Worm (Caenorhabditis elegans) whole organism, L4 larva: ENCODE data around the gene chil-22.

Experiments used
- F10B5.3 ChIP-seq: sonication (generic microtip); optimal IDR thresholded peaks from 2 replicates; lab custom pipeline; 2016; ENCODE audit warnings: mild to moderate bottlenecking, missing genetic modification characterization, missing compliant biosample characterization
- F44E2.7 ChIP-seq: fragments of 200-800 bp; sonication (Bioruptor generic); IDR thresholded peaks from 2 replicates; pipeline ENCODE4 v2.1.2; 2022; ENCODE audit warnings: missing genetic modification characterization, missing compliant biosample characterization
- T20F7.1 ChIP-seq: fragments of 200-800 bp; sonication (Bioruptor generic); optimal IDR thresholded peaks from 2 replicates; lab custom pipeline; 2018; ENCODE audit warnings: mild to moderate bottlenecking, missing genetic modification characterization, missing compliant biosample characterization
- T26A8.4 ChIP-seq: fragments of 200-800 bp; sonication (Bioruptor generic); IDR thresholded peaks from 2 replicates; pipeline ENCODE4 v1.3.6; 2022; ENCODE audit warnings: missing genetic modification characterization, missing compliant biosample characterization
- ZK337.2 ChIP-seq: fragments of 200-800 bp; sonication (Bioruptor generic); IDR thresholded peaks from 2 replicates; pipeline ENCODE4 v1.3.6; 2022; ENCODE audit warnings: missing genetic modification reagents, missing genetic modification characterization, missing compliant biosample characterization
- ZK546.5 ChIP-seq, 2 experiments: sonication (generic microtip); optimal IDR thresholded peaks; 2 replicates each; lab custom pipeline; 2017; ENCODE audit warnings: missing biosample characterization in 2 of 2, missing genetic modification characterization in 2 of 2
- aly-2 ChIP-seq: sonication (generic microtip); optimal IDR thresholded peaks from 2 replicates; lab custom pipeline; 2018; ENCODE audit warnings: missing biosample characterization, missing genetic modification characterization
- arid-1 ChIP-seq: fragments of 200-800 bp; sonication (Bioruptor generic); conservative IDR thresholded peaks from 2 replicates; pipeline ENCODE4 v1.3.6; 2022; ENCODE audit warnings: missing genetic modification reagents, missing genetic modification characterization, missing compliant biosample characterization
- ceh-20 ChIP-seq: fragments of 200-800 bp; sonication (Bioruptor generic); IDR thresholded peaks from 2 replicates; pipeline ENCODE4 v1.3.6; 2022; ENCODE audit warnings: missing genetic modification reagents, missing genetic modification characterization, missing compliant biosample characterization
- ceh-44 ChIP-seq: fragments of 200-800 bp; sonication (Bioruptor generic); IDR thresholded peaks from 2 replicates; pipeline ENCODE4 v1.3.6; 2022; ENCODE audit warnings: missing genetic modification reagents, missing genetic modification characterization, missing compliant biosample characterization
- ceh-82 ChIP-seq: sonication (generic microtip); optimal IDR thresholded peaks from 2 replicates; lab custom pipeline; 2017; ENCODE audit warnings: missing biosample characterization, missing genetic modification characterization
- daf-16 ChIP-seq, 3 experiments: sonication (generic microtip); optimal IDR thresholded peaks; 2 replicates each; lab custom pipeline; 2016 to 2017; ENCODE audit warnings: missing genetic modification characterization in 3 of 3, missing genetic modification reagents in 3 of 3, mild to moderate bottlenecking in 2 of 3, missing compliant biosample characterization in 2 of 3, missing biosample characterization in 1 of 3, moderate library complexity in 1 of 3
- dmd-6 ChIP-seq: fragments of 200-800 bp; sonication (Bioruptor generic); IDR thresholded peaks from 2 replicates; pipeline ENCODE4 v1.3.6; 2022; ENCODE audit warnings: missing genetic modification reagents, missing genetic modification characterization, missing compliant biosample characterization
- dmd-8 ChIP-seq: fragments of 200-800 bp; sonication (Bioruptor generic); IDR thresholded peaks from 2 replicates; pipeline ENCODE4 v1.3.6; 2022; ENCODE audit warnings: missing genetic modification characterization, missing compliant biosample characterization
- dmd-9 ChIP-seq: fragments of 200-800 bp; sonication (Bioruptor generic); IDR thresholded peaks from 2 replicates; pipeline ENCODE4 v1.3.6; 2022; ENCODE audit warnings: missing genetic modification reagents, missing genetic modification characterization, missing compliant biosample characterization
- duxl-1 ChIP-seq: sonication (generic microtip); optimal IDR thresholded peaks from 2 replicates; lab custom pipeline; 2016; ENCODE audit warnings: mild to moderate bottlenecking, missing genetic modification characterization, moderate library complexity, missing compliant biosample characterization; ENCODE audit not compliant: poor library complexity
- dve-1 ChIP-seq: sonication (generic microtip); optimal IDR thresholded peaks from 2 replicates; lab custom pipeline; 2017; ENCODE audit warnings: antibody characterized with exemption, mild to moderate bottlenecking, missing genetic modification characterization, missing compliant biosample characterization; ENCODE audit not compliant: insufficient read depth
- fos-1 ChIP-seq: fragments of 150-350 bp; optimal IDR thresholded peaks from 2 replicates; lab custom pipeline; 2014; ENCODE audit warnings: missing biosample characterization, missing genetic modification characterization
- hif-1 ChIP-seq, 2 experiments: sonication (generic microtip); optimal IDR thresholded peaks; 2 replicates each; lab custom pipeline; 2016 to 2017; ENCODE audit warnings: missing compliant biosample characterization in 2 of 2, missing genetic modification characterization in 2 of 2, missing genetic modification reagents in 2 of 2, missing genotype in 2 of 2, mild to moderate bottlenecking in 1 of 2
- lim-7 ChIP-seq: fragments of 200-800 bp; sonication (Bioruptor generic); IDR thresholded peaks from 2 replicates; pipeline ENCODE4 v1.3.6; 2022; ENCODE audit warnings: missing genetic modification characterization, missing compliant biosample characterization
- lin-1 ChIP-seq: fragments of 200-800 bp; sonication (Bioruptor generic); IDR thresholded peaks from 2 replicates; pipeline ENCODE4 v1.3.6; 2022; ENCODE audit warnings: missing genetic modification reagents, missing genetic modification characterization, missing compliant biosample characterization
- lin-15B ChIP-seq: fragments of 150-350 bp; sonication (generic microtip); optimal IDR thresholded peaks from 3 replicates; lab custom pipeline; 2014; ENCODE audit warnings: missing biosample characterization, missing genetic modification characterization
- lsy-2 ChIP-seq, 2 experiments: fragments of 150-350 bp in 1 of 2; sonication (generic microtip) in 1 of 2; optimal IDR thresholded peaks; 2 replicates each; lab custom pipeline; 2014 to 2017; ENCODE audit warnings: missing biosample characterization in 2 of 2, missing genetic modification characterization in 2 of 2
- madf-9 ChIP-seq: fragments of 200-800 bp; sonication (Bioruptor generic); conservative IDR thresholded peaks from 2 replicates; pipeline ENCODE4 v1.3.6; 2022; ENCODE audit warnings: missing genetic modification reagents, missing genetic modification characterization, missing compliant biosample characterization
- mdt-29 ChIP-seq: fragments of 200-800 bp; sonication (Bioruptor generic); IDR thresholded peaks from 2 replicates; pipeline ENCODE4 v1.3.6; 2022; ENCODE audit warnings: missing genetic modification reagents, missing genetic modification characterization, missing compliant biosample characterization
- mep-1 ChIP-seq: fragments of 150-350 bp; sonication (generic microtip); optimal IDR thresholded peaks from 3 replicates; lab custom pipeline; 2014; ENCODE audit warnings: missing biosample characterization, missing genetic modification characterization
- nhr-102 ChIP-seq: sonication (generic microtip); optimal IDR thresholded peaks from 2 replicates; lab custom pipeline; 2016; ENCODE audit warnings: mild to moderate bottlenecking, missing genetic modification characterization, moderate library complexity, missing compliant biosample characterization
- nhr-25 ChIP-seq: sonication (generic microtip); optimal IDR thresholded peaks from 2 replicates; lab custom pipeline; 2017; ENCODE audit warnings: missing genetic modification characterization, mild to moderate bottlenecking, missing compliant biosample characterization, antibody characterized with exemption, moderate library complexity, borderline replicate concordance; ENCODE audit not compliant: insufficient read depth
- nhr-28 ChIP-seq: fragments of 150-350 bp; optimal IDR thresholded peaks from 2 replicates; lab custom pipeline; 2014; ENCODE audit warnings: missing biosample characterization, missing genetic modification characterization
- nhr-77 ChIP-seq: fragments of 150-350 bp; optimal IDR thresholded peaks from 2 replicates; lab custom pipeline; 2014; ENCODE audit warnings: missing biosample characterization, missing genetic modification characterization
- pqm-1 ChIP-seq: sonication (generic microtip); optimal IDR thresholded peaks from 2 replicates; lab custom pipeline; 2017; ENCODE audit warnings: missing biosample characterization, missing genetic modification characterization
- set-16 ChIP-seq: fragments of 200-800 bp; sonication (Bioruptor generic); IDR thresholded peaks from 2 replicates; pipeline ENCODE4 v1.3.6; 2022; ENCODE audit warnings: missing genetic modification reagents, missing genetic modification characterization, missing compliant biosample characterization
- spr-3 ChIP-seq: fragments of 200-800 bp; sonication (Bioruptor generic); optimal IDR thresholded peaks from 2 replicates; lab custom pipeline; 2018; ENCODE audit warnings: mild to moderate bottlenecking, missing genetic modification characterization, missing compliant biosample characterization
- tag-97 ChIP-seq: fragments of 200-800 bp; sonication (Bioruptor generic); IDR thresholded peaks from 2 replicates; pipeline ENCODE4 v1.3.6; 2022; ENCODE audit warnings: missing genetic modification characterization, missing compliant biosample characterization
- unc-130 ChIP-seq: sonication (generic microtip); optimal IDR thresholded peaks from 2 replicates; lab custom pipeline; 2016; ENCODE audit warnings: missing genetic modification reagents, missing genetic modification characterization, missing compliant biosample characterization
- unc-62 ChIP-seq, 3 experiments: fragments of 150-350 bp in 1 of 3; sonication (generic microtip); optimal IDR thresholded peaks in 2 of 3; peaks in 1 of 3; 1 replicate in 1 of 3; 2 replicates in 2 of 3; lab custom pipeline; 2014 to 2017; ENCODE audit warnings: missing biosample characterization in 3 of 3, missing genetic modification characterization in 3 of 3, missing genetic modification reagents in 3 of 3, missing genotype in 1 of 3
- zag-1 ChIP-seq: fragments of 150-350 bp; optimal IDR thresholded peaks from 2 replicates; lab custom pipeline; 2014; ENCODE audit warnings: missing biosample characterization, missing genetic modification characterization
- zip-11 ChIP-seq: fragments of 200-800 bp; sonication (Bioruptor generic); IDR thresholded peaks from 2 replicates; pipeline ENCODE4 v1.3.6; 2022; ENCODE audit warnings: missing genetic modification characterization, missing compliant biosample characterization

The chil-22 gene

ce11 chrII:9474367-9475105, 8.5 kb upstream of the chil-22 start, which contains the start of the genes chil-25 and chil-26:
Gene chil-25 (minus strand): TSS chrII:9474467.
Gene chil-26 (plus strand): TSS chrII:9475055.
- TF ChIP-seq aly-2 (tag; lab: Kevin White, UChicago) (no peak), unc-62 (GFP tag; optimal IDR thresholded peaks at IDR 0.05 in 1 of 2; lab: Kevin White, UChicago) (peak in 1 of 2 experiments; percentile 82), unc-62 (tag; optimal IDR thresholded peaks at IDR 0.05; lab: Kevin White, UChicago) (no peak), dmd-9 (GFP tag; lab: Robert Waterston, UW) (no peak), nhr-25 (tag; lab: Kevin White, UChicago) (no peak), ceh-20 (GFP tag; lab: Robert Waterston, UW) (no peak)

- TF ChIP-seq pqm-1 (peak; percentile 88), nhr-28 (peak; percentile 40), daf-16 (GFP tag; optimal IDR thresholded peaks at IDR 0.05; lab: Kevin White, UChicago) (no peak), daf-16 (tag; optimal IDR thresholded peaks at IDR 0.05; lab: Kevin White, UChicago) (peak; percentile 72), ceh-82 (no peak)
Observed at ce11 chrII:9470027-9470426, 4.0 kb upstream of the chil-22 start, which contains the start of gene T19H5.6. Gene T19H5.6 (minus strand): TSS chrII:9470221.

- TF ChIP-seq nhr-102 (tag; lab: Kevin White, UChicago) (no peak), duxl-1 (no peak), tag-97 (GFP tag; lab: Robert Waterston, UW) (no peak), lsy-2 (tag; optimal IDR thresholded peaks at IDR 0.05; lab: Kevin White, UChicago) (no peak), mep-1 (no peak), pqm-1 (peak; percentile 99), F44E2.7 (GFP tag; lab: Robert Waterston, UW) (no peak), daf-16 (GFP tag; optimal IDR thresholded peaks at IDR 0.05; lab: Kevin White, UChicago) (no peak), daf-16 (tag; optimal IDR thresholded peaks at IDR 0.05; lab: Kevin White, UChicago) (peak; percentile 70), lin-1 (GFP tag; lab: Robert Waterston, UW) (0 out of 2 replicates have a peak, but pooled peaks have one; percentile 44), zip-11 (GFP tag; lab: Robert Waterston, UW) (no peak), hif-1 (tag; optimal IDR thresholded peaks at IDR 0.05; lab: Kevin White, UChicago) (no peak), ceh-44 (GFP tag; lab: Robert Waterston, UW) (no peak), T20F7.1 (GFP tag; lab: Kevin White, UChicago) (peak; percentile 28), mdt-29 (GFP tag; lab: Robert Waterston, UW) (no peak), madf-9 (GFP tag; lab: Robert Waterston, UW) (no peak), F10B5.3 (tag; lab: Kevin White, UChicago) (no peak), unc-130 (GFP tag; lab: Kevin White, UChicago) (no peak), spr-3 (no peak), nhr-77 (tag; lab: Kevin White, UChicago) (peak; percentile 87), arid-1 (no peak), dve-1 (peak; percentile 81), ZK546.5 (tag; optimal IDR thresholded peaks at IDR 0.05; lab: Kevin White, UChicago) (no peak), dmd-6 (GFP tag; lab: Robert Waterston, UW) (peak; percentile 89), T26A8.4 (no peak), dmd-8 (GFP tag; lab: Robert Waterston, UW) (no peak), set-16 (no peak), fos-1 (no peak), ZK337.2 (GFP tag; lab: Robert Waterston, UW) (no peak), nhr-28 (peak; percentile 88), lim-7 (no peak), lin-15B (tag; lab: Kevin White, UChicago) (no peak), zag-1 (tag; lab: Kevin White, UChicago) (no peak)
- TF ChIP-seq, all 104 proteins: peak for 8
Observed at ce11 chrII:9468414-9468813, 2.4 kb upstream of the chil-22 start, which contains the start of gene chil-23. Gene chil-23 (minus strand): TSS chrII:9468611.
